Worm (Caenorhabditis elegans) whole organism, L4 larva: ENCODE data around the gene C14A4.6.

Experiments used
- daf-19 ChIP-seq: fragments of 200-800 bp; sonication (Bioruptor generic); conservative IDR thresholded peaks from 2 replicates; pipeline ENCODE4 v1.3.6; 2022; ENCODE audit warnings: missing genetic modification characterization, missing compliant biosample characterization
- dve-1 ChIP-seq: sonication (generic microtip); optimal IDR thresholded peaks from 2 replicates; lab custom pipeline; 2017; ENCODE audit warnings: antibody characterized with exemption, mild to moderate bottlenecking, missing genetic modification characterization, missing compliant biosample characterization; ENCODE audit not compliant: insufficient read depth
- egl-43 ChIP-seq: fragments of 200-800 bp; sonication (Bioruptor generic); IDR thresholded peaks from 2 replicates; pipeline ENCODE4 v1.3.6; 2022; ENCODE audit warnings: missing genetic modification reagents, missing genetic modification characterization, missing compliant biosample characterization
- fkh-10 ChIP-seq: fragments of 150-350 bp; optimal IDR thresholded peaks from 2 replicates; lab custom pipeline; 2014; ENCODE audit warnings: missing biosample characterization, missing genetic modification reagents, missing genetic modification characterization
- hlh-11 ChIP-seq: fragments of 200-800 bp; sonication (Bioruptor generic); optimal IDR thresholded peaks from 2 replicates; lab custom pipeline; 2018; ENCODE audit warnings: mild to moderate bottlenecking, missing genetic modification characterization, missing compliant biosample characterization
- jun-1 ChIP-seq: fragments of 150-350 bp; optimal IDR thresholded peaks from 2 replicates; lab custom pipeline; 2014; ENCODE audit warnings: missing biosample characterization, missing genetic modification reagents, missing genetic modification characterization
- madf-5 ChIP-seq, 2 experiments: fragments of 200-800 bp; sonication (Bioruptor generic); IDR thresholded peaks; 2 replicates each; pipeline ENCODE4 v1.3.6; 2022; ENCODE audit warnings: missing compliant biosample characterization in 2 of 2, missing genetic modification characterization in 2 of 2
- nhr-25 ChIP-seq: sonication (generic microtip); optimal IDR thresholded peaks from 2 replicates; lab custom pipeline; 2017; ENCODE audit warnings: missing genetic modification characterization, mild to moderate bottlenecking, missing compliant biosample characterization, antibody characterized with exemption, moderate library complexity, borderline replicate concordance; ENCODE audit not compliant: insufficient read depth
- nhr-41 ChIP-seq: fragments of 200-800 bp; sonication (Bioruptor generic); IDR thresholded peaks from 2 replicates; pipeline ENCODE4 v1.3.6; 2022; ENCODE audit warnings: missing genetic modification reagents, missing genetic modification characterization, missing compliant biosample characterization
- skn-1 ChIP-seq: fragments of 150-350 bp; optimal IDR thresholded peaks from 2 replicates; lab custom pipeline; 2014; ENCODE audit warnings: missing biosample characterization, missing genetic modification characterization
- snpc-4 ChIP-seq: fragments of 150-350 bp; optimal IDR thresholded peaks from 2 replicates; lab custom pipeline; 2014; ENCODE audit warnings: missing biosample characterization, missing genetic modification characterization
- tra-1 ChIP-seq: fragments of 200-800 bp; sonication (Bioruptor generic); IDR thresholded peaks from 2 replicates; pipeline ENCODE4 v1.3.6; 2022; ENCODE audit warnings: missing genetic modification reagents, missing genetic modification characterization, missing compliant biosample characterization
- zfp-2 ChIP-seq: sonication (generic microtip); optimal IDR thresholded peaks from 2 replicates; lab custom pipeline; 2016; ENCODE audit warnings: mild to moderate bottlenecking, missing genetic modification characterization, missing compliant biosample characterization
- ztf-11 ChIP-seq: fragments of 150-350 bp; optimal IDR thresholded peaks from 2 replicates; lab custom pipeline; 2014; ENCODE audit warnings: missing biosample characterization, missing genetic modification characterization

ce11 chrII:10603560-10603959 lies 9.0 kb upstream of the C14A4.6 start:
- TF ChIP-seq nhr-25, result no peak
- TF ChIP-seq madf-5 (GFP tag; IDR thresholded peaks at IDR 0.05; lab: Robert Waterston, UW), result no peak
- no peak for TF ChIP-seq ztf-11
- no peak for TF ChIP-seq jun-1
- no peak for TF ChIP-seq skn-1
- TF ChIP-seq zfp-2 (tag; lab: Kevin White, UChicago), result no peak
- no peak for TF ChIP-seq fkh-10
- no peak for TF ChIP-seq dve-1 (tag; lab: Kevin White, UChicago)
- TF ChIP-seq daf-19 (GFP tag; lab: Robert Waterston, UW), result no peak
- no peak for TF ChIP-seq egl-43
- TF ChIP-seq nhr-41, result no peak
- no peak for TF ChIP-seq tra-1 (GFP tag; lab: Robert Waterston, UW)
- TF ChIP-seq snpc-4, result no peak
- TF ChIP-seq hlh-11 (tag; lab: Kevin White, UChicago), result no peak
